Worm (Caenorhabditis elegans) whole organism, young adult: ENCODE measurements around the gene bca-2.

Experiments used
- B0019.2 ChIP-seq: fragments of 200-800 bp; sonication (Bioruptor generic); conservative IDR thresholded peaks from 2 replicates; pipeline ENCODE4 v1.3.6; 2022; ENCODE audit warnings: missing genetic modification reagents, missing genetic modification characterization, missing compliant biosample characterization
- F23B12.7 ChIP-seq: sonication (generic microtip); optimal IDR thresholded peaks from 2 replicates; lab custom pipeline; 2017; ENCODE audit warnings: missing genetic modification characterization, mild to moderate bottlenecking, missing compliant biosample characterization, antibody characterized with exemption, moderate library complexity; ENCODE audit not compliant: insufficient read depth
- F57C9.4 ChIP-seq: sonication (generic microtip); optimal IDR thresholded peaks from 2 replicates; lab custom pipeline; 2017; ENCODE audit warnings: mild to moderate bottlenecking, missing genetic modification characterization, missing compliant biosample characterization
- K12H6.12 ChIP-seq: fragments of 200-800 bp; sonication (Bioruptor generic); optimal IDR thresholded peaks from 2 replicates; lab custom pipeline; 2018; ENCODE audit warnings: mild to moderate bottlenecking, missing genetic modification characterization, missing compliant biosample characterization
- T07F8.4 ChIP-seq: sonication (generic microtip); optimal IDR thresholded peaks from 2 replicates; lab custom pipeline; 2016; ENCODE audit warnings: mild to moderate bottlenecking, missing genetic modification characterization, moderate library complexity, missing compliant biosample characterization
- Y56A3A.18 ChIP-seq: fragments of 200-800 bp; sonication (Bioruptor generic); IDR thresholded peaks from 2 replicates; pipeline ENCODE4 v1.3.6; 2022; ENCODE audit warnings: missing genetic modification reagents, missing genetic modification characterization, missing compliant biosample characterization
- Y67H2A.10 ChIP-seq: fragments of 200-800 bp; sonication (Bioruptor generic); conservative IDR thresholded peaks from 2 replicates; pipeline ENCODE4 v1.3.6; 2022; ENCODE audit warnings: missing genetic modification reagents, missing genetic modification characterization, missing compliant biosample characterization
- ZK185.1 ChIP-seq: sonication (generic microtip); optimal IDR thresholded peaks from 2 replicates; lab custom pipeline; 2016; ENCODE audit warnings: mild to moderate bottlenecking, missing genetic modification characterization, missing compliant biosample characterization; ENCODE audit not compliant: poor library complexity, severe bottlenecking
- akir-1 ChIP-seq: fragments of 200-800 bp; sonication (Bioruptor generic); optimal IDR thresholded peaks from 2 replicates; lab custom pipeline; 2018; ENCODE audit warnings: mild to moderate bottlenecking, missing genetic modification characterization, moderate library complexity, missing compliant biosample characterization
- athp-1 ChIP-seq: sonication (generic microtip); optimal IDR thresholded peaks from 2 replicates; lab custom pipeline; 2017; ENCODE audit warnings: mild to moderate bottlenecking, missing genetic modification characterization, missing compliant biosample characterization
- attf-5 ChIP-seq: fragments of 200-800 bp; sonication (Bioruptor generic); optimal IDR thresholded peaks from 2 replicates; lab custom pipeline; 2018; ENCODE audit warnings: mild to moderate bottlenecking, missing genetic modification characterization, missing compliant biosample characterization
- bed-2 ChIP-seq: fragments of 200-800 bp; sonication (Bioruptor generic); IDR thresholded peaks from 2 replicates; pipeline ENCODE4 v1.3.6; 2022; ENCODE audit warnings: missing genetic modification reagents, missing genetic modification characterization, missing compliant biosample characterization
- cebp-1 ChIP-seq, 2 experiments: fragments of 200-800 bp in 1 of 2; sonication (Bioruptor generic) in 1 of 2; sonication (generic microtip) in 1 of 2; IDR thresholded peaks in 1 of 2; optimal IDR thresholded peaks in 1 of 2; 2 replicates each; pipeline versions ENCODE4 v1.3.6 to Lab custom; 2017 to 2022; ENCODE audit warnings: missing compliant biosample characterization in 2 of 2, missing genetic modification characterization in 2 of 2, mild to moderate bottlenecking in 1 of 2, missing genetic modification reagents in 1 of 2, moderate library complexity in 1 of 2
- cebp-2 ChIP-seq: fragments of 200-800 bp; sonication (Bioruptor generic); IDR thresholded peaks from 2 replicates; pipeline ENCODE4 v1.3.6; 2022; ENCODE audit warnings: missing genetic modification characterization, missing compliant biosample characterization
- ceh-58 ChIP-seq: fragments of 200-800 bp; sonication (Bioruptor generic); IDR thresholded peaks from 2 replicates; pipeline ENCODE4 v1.3.6; 2022; ENCODE audit warnings: missing genetic modification characterization, missing compliant biosample characterization
- die-1 ChIP-seq: sonication (generic microtip); optimal IDR thresholded peaks from 2 replicates; lab custom pipeline; 2016; ENCODE audit warnings: missing genotype, mild to moderate bottlenecking, missing genetic modification characterization, missing compliant biosample characterization
- efl-1 ChIP-seq: fragments of 150-350 bp; optimal IDR thresholded peaks from 2 replicates; lab custom pipeline; 2014; ENCODE audit warnings: missing biosample characterization, missing genetic modification reagents, missing genetic modification characterization
- gei-17 ChIP-seq: fragments of 200-800 bp; sonication (Bioruptor generic); optimal IDR thresholded peaks from 2 replicates; lab custom pipeline; 2018; ENCODE audit warnings: mild to moderate bottlenecking, missing genetic modification characterization, missing compliant biosample characterization
- him-1 ChIP-seq: sonication (generic microtip); optimal IDR thresholded peaks from 2 replicates; lab custom pipeline; 2016; ENCODE audit warnings: missing genotype, missing genetic modification reagents, missing genetic modification characterization, missing compliant biosample characterization
- hlh-12 ChIP-seq: sonication (generic microtip); optimal IDR thresholded peaks from 2 replicates; lab custom pipeline; 2016; ENCODE audit warnings: missing genetic modification characterization, missing compliant biosample characterization
- hmg-20 ChIP-seq: fragments of 200-800 bp; sonication (Bioruptor generic); IDR thresholded peaks from 2 replicates; pipeline ENCODE4 v1.3.6; 2022; ENCODE audit warnings: missing genetic modification reagents, missing genetic modification characterization, missing compliant biosample characterization
- hrde-1 ChIP-seq: sonication (generic microtip); optimal IDR thresholded peaks from 2 replicates; lab custom pipeline; 2016; ENCODE audit warnings: missing genetic modification characterization, mild to moderate bottlenecking, missing compliant biosample characterization, moderate library complexity, missing genotype, missing genetic modification reagents, borderline replicate concordance
- hsf-1 ChIP-seq: fragments of 200-800 bp; sonication (Bioruptor generic); IDR thresholded peaks from 2 replicates; pipeline ENCODE4 v1.3.6; 2022; ENCODE audit warnings: missing genetic modification reagents, missing genetic modification characterization, missing compliant biosample characterization
- let-526 ChIP-seq: fragments of 200-800 bp; sonication (Bioruptor generic); IDR thresholded peaks from 2 replicates; pipeline ENCODE4 v1.3.6; 2022; ENCODE audit warnings: missing genetic modification reagents, missing genetic modification characterization, missing compliant biosample characterization
- lin-40 ChIP-seq: sonication (generic microtip); optimal IDR thresholded peaks from 2 replicates; lab custom pipeline; 2016; ENCODE audit warnings: missing genetic modification characterization, mild to moderate bottlenecking, missing compliant biosample characterization, missing genotype, missing genetic modification reagents
- lsl-1 ChIP-seq: fragments of 200-800 bp; sonication (Bioruptor generic); optimal IDR thresholded peaks from 2 replicates; lab custom pipeline; 2018; ENCODE audit warnings: mild to moderate bottlenecking, missing genetic modification characterization, moderate library complexity, missing compliant biosample characterization
- madf-6 ChIP-seq: fragments of 200-800 bp; sonication (Bioruptor generic); IDR thresholded peaks from 2 replicates; pipeline ENCODE4 v1.3.6; 2022; ENCODE audit warnings: missing genetic modification reagents, missing genetic modification characterization, missing compliant biosample characterization
- madf-8 ChIP-seq: fragments of 200-800 bp; sonication (Bioruptor generic); conservative IDR thresholded peaks from 2 replicates; pipeline ENCODE4 v1.3.6; 2022; ENCODE audit warnings: missing genetic modification reagents, missing genetic modification characterization, missing compliant biosample characterization
- mes-4 ChIP-seq: sonication (generic microtip); optimal IDR thresholded peaks from 2 replicates; lab custom pipeline; 2016; ENCODE audit warnings: missing genotype, missing genetic modification characterization, missing compliant biosample characterization
- nfya-1 ChIP-seq: sonication (generic microtip); optimal IDR thresholded peaks from 2 replicates; lab custom pipeline; 2017; ENCODE audit warnings: antibody characterized with exemption, missing compliant biosample characterization, missing genetic modification characterization, borderline replicate concordance; ENCODE audit not compliant: insufficient read depth
- nfyb-1 ChIP-seq: fragments of 200-800 bp; sonication (Bioruptor generic); IDR thresholded peaks from 2 replicates; pipeline ENCODE4 v1.3.6; 2022; ENCODE audit warnings: missing genetic modification reagents, missing genetic modification characterization, missing compliant biosample characterization
- nhr-120 ChIP-seq: fragments of 200-800 bp; sonication (Bioruptor generic); IDR thresholded peaks from 2 replicates; pipeline ENCODE4 v1.3.6; 2022; ENCODE audit warnings: missing genetic modification characterization, missing compliant biosample characterization
- nhr-80 ChIP-seq: sonication (generic microtip); optimal IDR thresholded peaks from 2 replicates; lab custom pipeline; 2016; ENCODE audit warnings: missing genetic modification characterization, missing compliant biosample characterization
- nhr-90 ChIP-seq: sonication (generic microtip); optimal IDR thresholded peaks from 2 replicates; lab custom pipeline; 2016; ENCODE audit warnings: missing genotype, mild to moderate bottlenecking, missing genetic modification characterization, missing compliant biosample characterization
- pbrm-1 ChIP-seq: fragments of 200-800 bp; sonication (Bioruptor generic); IDR thresholded peaks from 2 replicates; pipeline ENCODE4 v1.3.6; 2022; ENCODE audit warnings: missing genetic modification reagents, missing genetic modification characterization, missing compliant biosample characterization
- sea-2 ChIP-seq: fragments of 200-800 bp; sonication (Bioruptor generic); IDR thresholded peaks from 2 replicates; pipeline ENCODE4 v1.3.6; 2022; ENCODE audit warnings: missing genetic modification characterization, missing compliant biosample characterization
- snpc-1.3 ChIP-seq: sonication (generic microtip); optimal IDR thresholded peaks from 2 replicates; lab custom pipeline; 2017; ENCODE audit warnings: missing genetic modification characterization, mild to moderate bottlenecking, missing compliant biosample characterization, antibody characterized with exemption, moderate library complexity, missing genotype, missing genetic modification reagents; ENCODE audit not compliant: insufficient read depth
- snpc-3.4 ChIP-seq: sonication (generic microtip); optimal IDR thresholded peaks from 2 replicates; lab custom pipeline; 2017; ENCODE audit warnings: missing genetic modification characterization, mild to moderate bottlenecking, missing compliant biosample characterization, antibody characterized with exemption, moderate library complexity, missing genotype, missing genetic modification reagents
- somi-1 ChIP-seq: fragments of 200-800 bp; sonication (Bioruptor generic); optimal IDR thresholded peaks from 2 replicates; lab custom pipeline; 2018; ENCODE audit warnings: mild to moderate bottlenecking, missing genetic modification characterization, missing compliant biosample characterization
- sptf-2 ChIP-seq: fragments of 200-800 bp; sonication (Bioruptor generic); optimal IDR thresholded peaks from 2 replicates; lab custom pipeline; 2018; ENCODE audit warnings: mild to moderate bottlenecking, missing genetic modification characterization, missing compliant biosample characterization
- tbx-9 ChIP-seq: sonication (generic microtip); optimal IDR thresholded peaks from 2 replicates; lab custom pipeline; 2016; ENCODE audit warnings: borderline replicate concordance, missing genetic modification characterization, inconsistent platforms, missing compliant biosample characterization
- unc-62 ChIP-seq: fragments of 150-350 bp; optimal IDR thresholded peaks from 2 replicates; lab custom pipeline; 2014; ENCODE audit warnings: missing biosample characterization, missing genetic modification reagents, missing genetic modification characterization
- ztf-25 ChIP-seq: fragments of 200-800 bp; sonication (Bioruptor generic); IDR thresholded peaks from 2 replicates; pipeline ENCODE4 v1.3.6; 2022; ENCODE audit warnings: missing genetic modification reagents, missing genetic modification characterization, missing compliant biosample characterization
- ztf-26 ChIP-seq: sonication (generic microtip); optimal IDR thresholded peaks from 2 replicates; lab custom pipeline; 2017; ENCODE audit warnings: missing genetic modification characterization, missing compliant biosample characterization
- ztf-3 ChIP-seq: fragments of 200-800 bp; sonication (Bioruptor generic); optimal IDR thresholded peaks from 2 replicates; lab custom pipeline; 2018; ENCODE audit warnings: mild to moderate bottlenecking, missing genetic modification characterization, missing compliant biosample characterization
- ztf-6 ChIP-seq: fragments of 200-800 bp; sonication (Bioruptor generic); IDR thresholded peaks from 2 replicates; pipeline ENCODE4 v1.3.6; 2022; ENCODE audit warnings: missing genetic modification reagents, missing genetic modification characterization, missing compliant biosample characterization

Gene bca-2

DNA sequence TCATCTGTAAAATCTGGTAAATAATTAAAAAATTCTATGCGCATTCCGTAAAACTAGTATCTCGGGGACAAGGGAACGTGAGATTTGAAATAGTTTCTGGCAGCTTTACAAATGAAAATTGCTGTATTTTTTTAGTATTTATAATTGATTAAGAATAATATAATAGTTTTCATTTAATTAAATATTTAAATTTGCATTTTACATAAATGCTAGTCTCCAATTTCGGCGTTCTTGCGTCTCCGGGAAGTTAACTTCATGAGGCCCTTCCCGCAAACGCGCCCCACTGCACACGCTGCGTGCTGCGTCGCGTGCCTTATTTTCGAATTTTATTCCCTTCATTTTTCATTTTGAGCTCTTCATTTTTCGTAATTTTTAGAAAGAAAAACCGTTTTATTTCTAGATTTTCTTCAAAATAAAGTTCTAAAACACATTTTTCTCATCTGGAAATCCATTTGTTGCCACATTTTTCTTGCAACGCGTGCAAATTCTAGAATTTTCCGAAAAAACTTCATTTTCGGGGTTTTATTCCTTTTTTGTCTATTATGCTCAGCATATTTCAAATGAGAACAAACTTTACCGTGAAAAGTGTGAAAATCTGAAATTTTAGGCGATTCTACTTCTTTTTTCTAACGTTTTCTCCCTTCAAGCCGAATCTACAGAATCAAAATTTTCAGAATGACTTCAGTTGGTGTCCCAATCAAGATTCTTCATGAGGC is 12.5 kb downstream of the bca-2 start, which contains the start of the genes snx-13 and snr-1:
TSS of gene snx-13 (minus strand) at position 55 of the 716 bp plus-strand sequence.
TSS of gene snr-1 (plus strand) at position 666 of the 716 bp plus-strand sequence.
- TF ChIP-seq let-526 (GFP tag; lab: Robert Waterston, UW) = 0 out of 2 replicates have a peak, but pooled peaks have one; percentile 69
- peak; percentile 82 for TF ChIP-seq athp-1 (tag; lab: Kevin White, UChicago)
- TF ChIP-seq unc-62 (GFP tag; lab: Kevin White, UChicago) = no peak
- peak; percentile 78 for TF ChIP-seq pbrm-1 (GFP tag; lab: Robert Waterston, UW)
- TF ChIP-seq attf-5 (GFP tag; lab: Kevin White, UChicago) = peak; percentile 96
- no peak for TF ChIP-seq sea-2
- TF ChIP-seq bed-2 (GFP tag; lab: Robert Waterston, UW) = peak; percentile 77
- no peak for TF ChIP-seq gei-17 (GFP tag; lab: Kevin White, UChicago)
- TF ChIP-seq F57C9.4 (tag; lab: Kevin White, UChicago) = no peak
- TF ChIP-seq hsf-1 (GFP tag; lab: Robert Waterston, UW) = no peak
- peak; percentile 57; the same call in 1 of the 2 replicates for TF ChIP-seq ztf-6 (GFP tag; lab: Robert Waterston, UW)
- TF ChIP-seq nfya-1 (tag; lab: Kevin White, UChicago) = no peak
- peak; percentile 57 for TF ChIP-seq snpc-3.4 (tag; lab: Kevin White, UChicago)
- TF ChIP-seq cebp-1 (GFP tag; IDR thresholded peaks at IDR 0.05; lab: Robert Waterston, UW) = peak; percentile 43; the same call in 1 of the 2 replicates
- peak; percentile 67 for TF ChIP-seq cebp-1 (tag; optimal IDR thresholded peaks at IDR 0.05; lab: Kevin White, UChicago)
- no peak for TF ChIP-seq him-1
- TF ChIP-seq nhr-120 = no peak
- peak; percentile 86 for TF ChIP-seq K12H6.12 (tag; lab: Kevin White, UChicago)
- no peak for TF ChIP-seq hmg-20 (GFP tag; lab: Robert Waterston, UW)
- peak; percentile 42 for TF ChIP-seq hrde-1 (tag; lab: Kevin White, UChicago)
- TF ChIP-seq Y56A3A.18 (GFP tag; lab: Robert Waterston, UW) = no peak
- no peak for TF ChIP-seq cebp-2 (GFP tag; lab: Robert Waterston, UW)
- TF ChIP-seq nfyb-1 = peak; percentile 57; the same call in 1 of the 2 replicates
- 0 out of 2 replicates have a peak, but pooled peaks have one; percentile 12 for TF ChIP-seq B0019.2 (GFP tag; lab: Robert Waterston, UW)
- TF ChIP-seq ceh-58 (GFP tag; lab: Robert Waterston, UW) = no peak
- TF ChIP-seq mes-4 = no peak
- peak; percentile 22 for TF ChIP-seq snpc-1.3
- TF ChIP-seq sptf-2 (GFP tag; lab: Kevin White, UChicago) = no peak
- TF ChIP-seq tbx-9 (tag; lab: Kevin White, UChicago) = no peak
- peak; percentile 24 for TF ChIP-seq T07F8.4
- TF ChIP-seq lsl-1 (GFP tag; lab: Kevin White, UChicago) = peak; percentile 49
- TF ChIP-seq F23B12.7 = peak; percentile 18
- peak; percentile 31 for TF ChIP-seq akir-1 (GFP tag; lab: Kevin White, UChicago)
- TF ChIP-seq hlh-12 (tag; lab: Kevin White, UChicago) = no peak
- TF ChIP-seq efl-1 = peak; percentile 16
- peak; percentile 13 for TF ChIP-seq nhr-80 (tag; lab: Kevin White, UChicago)
- TF ChIP-seq ztf-25 (GFP tag; lab: Robert Waterston, UW) = no peak
- TF ChIP-seq ztf-26 (tag; lab: Kevin White, UChicago) = no peak
- no peak for TF ChIP-seq madf-8
- TF ChIP-seq lin-40 (tag; lab: Kevin White, UChicago) = peak; percentile 71
- TF ChIP-seq ZK185.1 = peak; percentile 55
- TF ChIP-seq somi-1 = peak; percentile 24
- no peak for TF ChIP-seq die-1 (tag; lab: Kevin White, UChicago)
- TF ChIP-seq nhr-90 (tag; lab: Kevin White, UChicago) = no peak
- TF ChIP-seq ztf-3 = no peak
- TF ChIP-seq madf-6 (GFP tag; lab: Robert Waterston, UW) = peak; percentile 54
- TF ChIP-seq Y67H2A.10 (GFP tag; lab: Robert Waterston, UW) = no peak
